Worm (Caenorhabditis elegans): ENCODE results near the gene ent-4.

ent-4 gene

DNA sequence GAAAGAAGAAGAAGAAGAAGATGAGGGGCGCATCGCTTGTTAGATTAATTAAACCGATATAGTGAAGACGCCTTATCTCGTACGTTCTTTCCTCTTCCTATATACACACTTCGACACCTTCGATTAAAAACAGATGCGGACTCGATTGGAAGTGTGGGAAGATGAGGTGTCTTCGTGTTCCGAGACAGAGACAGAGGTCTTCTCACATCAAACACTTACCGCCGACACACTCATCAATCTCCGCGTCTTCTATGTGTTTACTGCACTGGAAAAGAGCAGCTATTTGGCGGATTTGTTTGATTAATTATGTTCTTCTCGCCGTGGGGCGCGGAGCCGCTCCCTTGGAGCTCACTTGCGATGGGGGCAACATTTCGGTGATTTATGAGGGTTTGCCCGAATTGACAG, 27.3 kb upstream of the ent-4 start:
- TF ChIP-seq F13C5.2 (tag; optimal IDR thresholded peaks at IDR 0.05): no peak

DNA sequence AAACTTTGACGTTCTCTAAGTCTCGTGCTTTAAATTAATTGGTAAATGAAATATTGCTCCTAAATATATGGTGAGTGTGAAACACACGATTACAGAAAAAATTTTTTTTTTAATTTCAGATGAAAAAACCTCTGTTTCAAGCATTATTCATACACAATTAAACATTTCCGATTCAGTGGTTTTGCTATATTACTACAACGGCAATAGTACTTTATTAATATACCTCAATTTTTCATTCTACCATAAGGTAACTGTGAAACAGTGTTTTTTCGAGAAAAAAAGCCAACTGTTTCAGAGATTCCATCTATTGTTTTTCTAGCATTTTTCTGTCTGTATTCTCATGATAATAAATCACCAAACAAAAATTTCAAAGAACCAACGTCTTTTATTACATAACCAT, 25.9 kb upstream of the ent-4 start:
- TF ChIP-seq ceh-13 (GFP tag; optimal IDR thresholded peaks at IDR 0.05) (no peak), hmg-4 (GFP tag; optimal IDR thresholded peaks at IDR 0.05) (no peak), flt-1 (GFP tag; IDR thresholded peaks at IDR 0.05) (no peak), tbx-37 (GFP tag; conservative IDR thresholded peaks at IDR 0.05) (no peak), B0310.2 (tag; optimal IDR thresholded peaks at IDR 0.05) (no peak), ama-1 (optimal IDR thresholded peaks at IDR 0.05) (no peak), tbx-11 (GFP tag; IDR thresholded peaks at IDR 0.05) (no peak), ceh-36 (tag; optimal IDR thresholded peaks at IDR 0.05) (no peak), aly-1 (tag; optimal IDR thresholded peaks at IDR 0.05) (no peak), tra-4 (tag; optimal IDR thresholded peaks at IDR 0.05) (no peak), F13C5.2 (tag; optimal IDR thresholded peaks at IDR 0.05) (no peak), sea-1 (GFP tag; conservative IDR thresholded peaks at IDR 0.05) (no peak), pes-1 (GFP tag; IDR thresholded peaks at IDR 0.05) (no peak), hmbx-1 (tag; optimal IDR thresholded peaks at IDR 0.05) (no peak), hnd-1 (tag; optimal IDR thresholded peaks at IDR 0.05) (no peak), ets-7 (tag; optimal IDR thresholded peaks at IDR 0.05) (no peak), scrt-1 (GFP tag; IDR thresholded peaks at IDR 0.05) (no peak)

DNA sequence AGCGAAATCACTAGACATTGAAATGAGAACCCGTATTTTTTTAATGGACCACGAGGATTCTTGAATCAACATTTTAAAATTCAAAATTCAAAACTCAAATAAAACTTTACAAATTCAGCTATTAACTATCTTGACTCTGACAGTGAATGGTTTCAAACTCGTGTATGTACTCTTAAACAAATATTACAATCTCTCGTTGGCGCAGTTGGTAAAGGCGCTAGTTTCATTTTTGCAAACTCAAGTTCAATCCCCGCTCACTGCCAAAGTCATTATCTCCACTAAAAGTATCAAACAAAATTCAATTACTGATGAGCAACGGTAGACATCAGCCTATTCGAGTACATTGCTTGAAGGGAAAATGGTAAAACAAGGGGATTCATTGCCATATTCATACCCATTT, 25.3 kb upstream of the ent-4 start:
- TF ChIP-seq ets-7 (tag; optimal IDR thresholded peaks at IDR 0.05) (no peak), aly-1 (tag; optimal IDR thresholded peaks at IDR 0.05) (no peak), tbx-11 (GFP tag; IDR thresholded peaks at IDR 0.05) (no peak), ceh-36 (tag; optimal IDR thresholded peaks at IDR 0.05) (no peak), F13C5.2 (tag; optimal IDR thresholded peaks at IDR 0.05) (no peak), ama-1 (optimal IDR thresholded peaks at IDR 0.05) (no peak), hmbx-1 (tag; optimal IDR thresholded peaks at IDR 0.05) (no peak), hmg-4 (GFP tag; optimal IDR thresholded peaks at IDR 0.05) (no peak), sea-1 (GFP tag; conservative IDR thresholded peaks at IDR 0.05) (no peak), hnd-1 (tag; optimal IDR thresholded peaks at IDR 0.05) (no peak), B0310.2 (tag; optimal IDR thresholded peaks at IDR 0.05) (no peak), ceh-13 (GFP tag; optimal IDR thresholded peaks at IDR 0.05) (no peak), tra-4 (tag; optimal IDR thresholded peaks at IDR 0.05) (no peak), scrt-1 (GFP tag; IDR thresholded peaks at IDR 0.05) (no peak), tbx-37 (GFP tag; conservative IDR thresholded peaks at IDR 0.05) (no peak), pes-1 (GFP tag; IDR thresholded peaks at IDR 0.05) (no peak), flt-1 (GFP tag; IDR thresholded peaks at IDR 0.05) (no peak)

DNA sequence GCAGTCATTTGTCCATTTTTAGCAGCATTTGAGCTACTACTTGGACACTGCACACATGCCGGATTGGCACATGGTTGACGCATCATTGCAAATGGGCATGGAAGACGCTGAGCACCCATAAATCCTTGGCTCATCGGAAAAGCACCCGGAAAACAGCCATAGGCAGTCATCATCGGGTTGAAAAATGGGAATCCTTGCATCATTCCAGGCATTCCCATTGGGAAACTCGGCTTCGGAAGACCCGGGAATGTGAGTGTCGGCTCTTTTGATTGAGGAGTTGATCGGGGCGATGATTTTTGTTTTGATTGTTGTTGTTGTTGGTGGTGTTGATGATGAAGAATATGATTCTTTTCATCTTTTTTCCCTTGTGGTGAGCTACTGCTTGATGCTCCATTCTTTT, 24.0 kb upstream of the ent-4 start:
- TF ChIP-seq tra-4 (tag; optimal IDR thresholded peaks at IDR 0.05) (no peak), tbx-11 (GFP tag; IDR thresholded peaks at IDR 0.05) (no peak), ceh-36 (tag; optimal IDR thresholded peaks at IDR 0.05) (no peak), F13C5.2 (tag; optimal IDR thresholded peaks at IDR 0.05) (no peak), scrt-1 (GFP tag; IDR thresholded peaks at IDR 0.05) (no peak), hnd-1 (tag; optimal IDR thresholded peaks at IDR 0.05) (no peak), hmg-4 (GFP tag; optimal IDR thresholded peaks at IDR 0.05) (no peak), ceh-13 (GFP tag; optimal IDR thresholded peaks at IDR 0.05) (no peak), hmbx-1 (tag; optimal IDR thresholded peaks at IDR 0.05) (no peak), pes-1 (GFP tag; IDR thresholded peaks at IDR 0.05) (no peak), ama-1 (optimal IDR thresholded peaks at IDR 0.05) (no peak), sea-1 (GFP tag; conservative IDR thresholded peaks at IDR 0.05) (no peak), flt-1 (GFP tag; IDR thresholded peaks at IDR 0.05) (no peak), tbx-37 (GFP tag; conservative IDR thresholded peaks at IDR 0.05) (no peak), ets-7 (tag; optimal IDR thresholded peaks at IDR 0.05) (no peak), B0310.2 (tag; optimal IDR thresholded peaks at IDR 0.05) (no peak), aly-1 (tag; optimal IDR thresholded peaks at IDR 0.05) (no peak)

DNA sequence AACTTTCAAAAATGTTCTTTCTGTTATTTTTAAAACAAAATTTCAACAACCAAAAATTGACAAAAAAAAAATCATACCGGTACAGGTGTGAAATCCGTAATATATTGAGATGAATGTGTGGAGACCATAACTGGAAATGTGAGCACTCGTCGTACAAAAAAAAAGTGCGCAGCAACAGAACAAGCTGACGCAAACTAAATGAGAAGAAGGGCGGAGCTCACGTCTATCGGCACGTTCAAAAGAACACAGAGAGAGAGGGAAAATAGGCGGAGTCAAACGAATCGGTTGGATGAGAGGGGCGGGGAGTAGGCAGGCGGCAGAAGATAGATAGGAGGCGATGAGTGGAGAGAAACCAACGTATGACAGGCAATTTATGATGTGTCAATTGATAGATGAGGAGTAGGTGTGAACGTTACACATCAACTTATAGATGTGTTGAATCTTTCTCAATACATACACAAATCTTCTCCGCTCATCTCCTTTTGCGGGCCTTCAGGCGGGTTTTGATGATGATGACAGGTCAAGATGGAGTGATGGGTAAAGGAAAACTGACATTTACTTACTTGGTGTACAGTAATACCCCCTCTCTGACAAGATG, 22.8 kb upstream of the ent-4 start, which contains the start of gene tlp-1:
Gene tlp-1 (minus strand): TSS at position 255 of the 598 bp plus-strand sequence.
- TF ChIP-seq ama-1 (optimal IDR thresholded peaks at IDR 0.05) (no peak), aly-1 (tag; optimal IDR thresholded peaks at IDR 0.05) (peak; percentile 0), tra-4 (tag; optimal IDR thresholded peaks at IDR 0.05) (no peak), F13C5.2 (tag; optimal IDR thresholded peaks at IDR 0.05) (peak; percentile 24), pes-1 (GFP tag; IDR thresholded peaks at IDR 0.05) (no peak), tbx-11 (GFP tag; IDR thresholded peaks at IDR 0.05) (peak; percentile 24; the same call in 1 of the 2 replicates), flt-1 (GFP tag; IDR thresholded peaks at IDR 0.05) (no peak), hnd-1 (tag; optimal IDR thresholded peaks at IDR 0.05) (no peak), B0310.2 (tag; optimal IDR thresholded peaks at IDR 0.05) (no peak), scrt-1 (GFP tag; IDR thresholded peaks at IDR 0.05) (no peak), ceh-36 (tag; optimal IDR thresholded peaks at IDR 0.05) (no peak), tbx-37 (GFP tag; conservative IDR thresholded peaks at IDR 0.05) (no peak), hmbx-1 (tag; optimal IDR thresholded peaks at IDR 0.05) (no peak), hmg-4 (GFP tag; optimal IDR thresholded peaks at IDR 0.05) (no peak), ceh-13 (GFP tag; optimal IDR thresholded peaks at IDR 0.05) (no peak), ets-7 (tag; optimal IDR thresholded peaks at IDR 0.05) (no peak), sea-1 (GFP tag; conservative IDR thresholded peaks at IDR 0.05) (no peak)

DNA sequence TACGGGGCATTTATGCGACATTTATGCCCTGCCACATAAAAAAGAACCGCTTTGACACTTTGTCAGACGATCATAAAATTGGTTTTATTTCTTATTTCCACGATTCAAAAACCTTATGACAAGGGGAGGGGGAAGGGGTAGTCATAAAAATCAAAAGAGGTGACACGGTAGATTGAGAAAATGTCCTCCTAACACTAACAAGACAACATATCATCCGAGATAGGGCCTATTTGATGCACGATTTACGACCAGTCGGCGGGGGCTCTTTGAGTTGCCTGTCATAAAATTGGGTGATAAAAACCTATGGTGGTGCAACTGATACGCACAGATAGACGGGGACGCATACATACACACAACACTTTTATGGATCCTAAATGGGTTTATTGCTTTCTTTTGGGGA, 18.8 kb upstream of the ent-4 start:
- TF ChIP-seq flt-1 (GFP tag; IDR thresholded peaks at IDR 0.05) (no peak), B0310.2 (tag; optimal IDR thresholded peaks at IDR 0.05) (no peak)

DNA sequence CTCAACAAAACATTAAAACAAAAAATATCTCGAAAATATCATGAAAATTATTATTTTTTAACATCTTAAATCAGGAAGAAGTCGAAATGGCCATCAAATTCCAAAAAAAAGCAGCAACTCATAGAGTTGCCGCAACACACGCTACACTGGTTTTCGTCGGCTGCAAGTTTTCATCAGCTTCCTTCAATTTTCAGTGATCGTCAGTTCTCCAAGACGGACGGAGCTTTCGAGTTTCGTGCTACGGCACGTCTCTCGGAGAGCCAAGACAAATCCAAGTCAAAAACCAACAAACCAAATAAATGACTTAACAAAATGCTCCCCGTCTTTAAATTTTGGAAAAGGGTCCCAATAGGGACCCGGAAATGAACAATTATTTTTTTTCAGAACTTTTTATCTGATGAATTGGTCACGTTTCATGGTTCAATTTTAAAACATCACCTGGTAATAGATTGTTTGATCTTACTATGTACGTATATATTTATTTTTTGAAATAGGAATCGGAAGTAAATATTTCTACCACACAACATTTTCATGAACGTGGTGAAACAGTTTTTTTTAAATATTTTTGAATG, 17.6 kb upstream of the ent-4 start:
- TF ChIP-seq sea-1 (GFP tag; conservative IDR thresholded peaks at IDR 0.05) (no peak), hmbx-1 (tag; optimal IDR thresholded peaks at IDR 0.05) (no peak), flt-1 (GFP tag; IDR thresholded peaks at IDR 0.05) (no peak), hmg-4 (GFP tag; optimal IDR thresholded peaks at IDR 0.05) (no peak)
